Fruit fly (Drosophila melanogaster): Measurements from ENCODE around the gene CG17597.
A peak's percentile ranks its signal among the peaks of the same experiment; 100 is the strongest.

CG17597 gene

DNA sequence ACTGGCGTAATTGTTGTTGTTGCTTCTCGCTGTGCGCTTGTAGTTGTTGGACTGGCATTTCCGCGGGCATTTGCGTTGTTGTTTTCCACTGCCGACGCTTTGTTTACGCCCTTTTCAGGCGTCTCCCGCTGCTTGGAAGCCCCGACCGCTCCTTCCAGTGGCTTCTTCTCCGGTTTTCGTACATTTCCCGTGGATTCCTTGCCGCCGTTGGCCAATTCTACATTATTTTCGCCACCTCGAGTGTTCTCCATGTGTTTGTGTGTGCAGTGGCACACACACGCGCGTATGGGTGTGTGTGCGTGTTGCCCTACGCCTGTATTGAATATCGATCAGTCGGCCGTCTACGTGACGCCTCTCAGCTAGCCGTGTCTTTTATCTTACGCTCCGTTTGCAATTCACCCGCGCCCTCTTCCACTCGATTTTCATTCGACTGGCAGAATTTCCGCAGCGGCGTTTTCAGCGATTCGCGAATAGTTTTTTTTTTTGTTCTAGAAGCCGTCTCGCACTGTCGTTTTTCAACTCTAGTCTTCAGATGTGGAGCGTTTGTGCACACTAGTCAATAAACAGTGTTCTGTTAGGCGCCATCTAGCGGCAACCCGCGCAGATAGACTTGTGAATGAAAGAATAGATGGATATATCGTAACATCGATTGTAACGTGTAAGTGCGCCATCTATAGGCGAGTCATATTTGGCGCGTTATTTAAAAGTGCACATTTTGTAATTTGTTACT, 8.4 kb upstream of the CG17597 start, which contains the start of gene CG10600 (continued):
- TF ChIP-seq peb (GFP tag; IDR thresholded peaks at IDR 0.05) (no peak), repo (GFP tag; optimal IDR thresholded peaks at IDR 0.05) (peak; percentile 85), E2f1 (GFP tag; IDR thresholded peaks at IDR 0.05) (peak; percentile 64), CG10209 (GFP tag; optimal IDR thresholded peaks at IDR 0.05) (peak; percentile 78), yki (optimal IDR thresholded peaks at IDR 0.05) (no peak), p53 (GFP tag; optimal IDR thresholded peaks at IDR 0.05) (peak; percentile 75), CG8359 (GFP tag; optimal IDR thresholded peaks at IDR 0.05; ENCODE audit: borderline replicate concordance) (peak; percentile 38), MESR4 (GFP tag; optimal IDR thresholded peaks at IDR 0.05) (peak; percentile 84), dpn (GFP tag; optimal IDR thresholded peaks at IDR 0.05) (peak; percentile 90 to 91), Usf (GFP tag; optimal IDR thresholded peaks at IDR 0.05) (peak; percentile 53), bigmax (GFP tag; optimal IDR thresholded peaks at IDR 0.05) (peak; percentile 18), oc (tag; optimal IDR thresholded peaks at IDR 0.05) (no peak), Lhr (GFP tag; optimal IDR thresholded peaks at IDR 0.05) (peak; percentile 98), CG13894 (tag; optimal IDR thresholded peaks at IDR 0.05) (peak; percentile 83), prd (optimal IDR thresholded peaks at IDR 0.05) (no peak), prd (GFP tag; IDR thresholded peaks at IDR 0.05) (peak; percentile 54; the same call in 2 of the 3 replicates), Xrp1 (GFP tag; IDR thresholded peaks at IDR 0.05) (peak; percentile 67), CG12744 (GFP tag; optimal IDR thresholded peaks at IDR 0.05) (peak; percentile 89), fd96Cb (tag; optimal IDR thresholded peaks at IDR 0.05) (peak; percentile 16), nmo (GFP tag; optimal IDR thresholded peaks at IDR 0.05) (peak; percentile 62), CG2120 (GFP tag; optimal IDR thresholded peaks at IDR 0.05) (peak; percentile 93), CG13624 (GFP tag; optimal IDR thresholded peaks at IDR 0.05) (peak; percentile 91), abd-A (tag; optimal IDR thresholded peaks at IDR 0.05) (no peak), Dip2 (GFP tag; IDR thresholded peaks at IDR 0.05) (peak; percentile 84), CG3995 (GFP tag; optimal IDR thresholded peaks at IDR 0.05) (peak; percentile 94), CG18262 (tag; optimal IDR thresholded peaks at IDR 0.05) (peak; percentile 53), Antp (GFP tag; optimal IDR thresholded peaks at IDR 0.05) (peak; percentile 93), CG16863 (GFP tag; optimal IDR thresholded peaks at IDR 0.05) (peak; percentile 64), sens (GFP tag) (peak; percentile 93), jumu (GFP tag; optimal IDR thresholded peaks at IDR 0.05) (peak; percentile 92), tx (GFP tag; optimal IDR thresholded peaks at IDR 0.05) (peak; percentile 84), knrl (GFP tag; IDR thresholded peaks at IDR 0.05; ENCODE audit: partially characterized antibody) (peak; percentile 85), Hsf (GFP tag; optimal IDR thresholded peaks at IDR 0.05) (peak; percentile 92), CG10321 (GFP tag; IDR thresholded peaks at IDR 0.05) (0 out of 2 replicates have a peak, but pooled peaks have one; percentile 51), CG31365 (tag; optimal IDR thresholded peaks at IDR 0.05) (peak; percentile 67), Hmr (GFP tag; optimal IDR thresholded peaks at IDR 0.05) (peak; percentile 93), ssp (GFP tag; IDR thresholded peaks at IDR 0.05) (peak; percentile 66), esg (GFP tag; conservative IDR thresholded peaks at IDR 0.05) (no peak), pum (GFP tag; optimal IDR thresholded peaks at IDR 0.05) (peak; percentile 86), Gug (GFP tag; IDR thresholded peaks at IDR 0.05) (peak; percentile 66; the same call in 3 of the 4 replicates), Chrac-16 (GFP tag; optimal IDR thresholded peaks at IDR 0.05) (peak; percentile 79), CG3726 (GFP tag; IDR thresholded peaks at IDR 0.05) (no peak), CG6791 (GFP tag; IDR thresholded peaks at IDR 0.05; ENCODE audit: partially characterized antibody) (peak; percentile 97), CrebB (tag; optimal IDR thresholded peaks at IDR 0.05) (peak; percentile 64), YL-1 (GFP tag; optimal IDR thresholded peaks at IDR 0.05) (peak; percentile 98), sqz (GFP tag; optimal IDR thresholded peaks at IDR 0.05) (peak; percentile 99), Nf-YC (tag; optimal IDR thresholded peaks at IDR 0.05) (peak; percentile 59), dmrt11E (tag; optimal IDR thresholded peaks at IDR 0.05) (peak; percentile 54), ems (GFP tag; optimal IDR thresholded peaks at IDR 0.05) (peak; percentile 86), CG4282 (GFP tag; optimal IDR thresholded peaks at IDR 0.05) (peak; percentile 84)

Data from whole organism, embryonic.